Fruit fly (Drosophila melanogaster) whole organism, embryonic: Measurements from ENCODE around the gene Ppm1.
A peak's percentile ranks its signal among the peaks of the same experiment; 100 is the strongest.

ENCODE experiments used
- Abd-B ChIP-seq: fragments of 200-800 bp; sonication (Bioruptor generic); optimal IDR thresholded peaks from 2 replicates; lab custom pipeline; 2018; ENCODE audit warnings: missing biosample characterization, mild to moderate bottlenecking, missing genetic modification characterization, moderate library complexity
- Ada2b ChIP-seq: fragments of 200-800 bp; sonication (Bioruptor generic); IDR thresholded peaks from 2 replicates; pipeline ENCODE4 v1.3.6; 2022; ENCODE audit warnings: missing biosample characterization, missing genetic modification characterization
- Aef1 ChIP-seq: fragments of 200-800 bp; sonication (Bioruptor generic); IDR thresholded peaks from 3 replicates; pipeline ENCODE4 v1.3.6; 2022; ENCODE audit warnings: missing biosample characterization, missing genetic modification characterization
- Bgb ChIP-seq: fragments of 200-800 bp; sonication (Bioruptor generic); IDR thresholded peaks from 2 replicates; pipeline ENCODE4 v1.3.6; 2022; ENCODE audit warnings: missing biosample characterization, missing genetic modification characterization; ENCODE audit not compliant: partially characterized antibody
- CG10274 ChIP-seq: fragments of 200-800 bp; sonication (Bioruptor generic); optimal IDR thresholded peaks from 3 replicates; lab custom pipeline; 2017; ENCODE audit warnings: missing biosample characterization, mild to moderate bottlenecking, missing genetic modification characterization
- CG10565 ChIP-seq: fragments of 200-800 bp; sonication (Bioruptor generic); optimal IDR thresholded peaks from 3 replicates; lab custom pipeline; 2016; ENCODE audit warnings: missing biosample characterization, mild to moderate bottlenecking, missing genetic modification characterization
- CG11504 ChIP-seq: fragments of 200-800 bp; sonication (Bioruptor generic); optimal IDR thresholded peaks from 3 replicates; lab custom pipeline; 2019; ENCODE audit warnings: missing biosample characterization, mild to moderate bottlenecking, missing genetic modification characterization, moderate library complexity
- CG13123 ChIP-seq: fragments of 200-800 bp; sonication (Bioruptor generic); optimal IDR thresholded peaks from 2 replicates; lab custom pipeline; 2016; ENCODE audit warnings: missing biosample characterization, missing genetic modification characterization
- CG15269 ChIP-seq: fragments of 200-800 bp; sonication (Bioruptor generic); optimal IDR thresholded peaks from 2 replicates; lab custom pipeline; 2018; ENCODE audit warnings: missing biosample characterization, mild to moderate bottlenecking, missing genetic modification characterization, moderate library complexity
- CG15514 ChIP-seq: fragments of 200-800 bp; sonication (Bioruptor generic); optimal IDR thresholded peaks from 3 replicates; lab custom pipeline; 2017; ENCODE audit warnings: missing biosample characterization, missing genetic modification characterization, mild to moderate bottlenecking, moderate library complexity, missing genetic modification reagents
- CG16779 ChIP-seq: fragments of 200-800 bp; sonication (Bioruptor generic); IDR thresholded peaks from 2 replicates; pipeline ENCODE4 v1.3.6; 2022; ENCODE audit warnings: missing biosample characterization, missing genetic modification characterization
- CG18011 ChIP-seq: fragments of 200-800 bp; sonication (Bioruptor generic); optimal IDR thresholded peaks from 2 replicates; lab custom pipeline; 2017; ENCODE audit warnings: missing biosample characterization, missing genetic modification characterization, mild to moderate bottlenecking, moderate library complexity, missing genotype
- CG18619 ChIP-seq: fragments of 200-800 bp; sonication (Bioruptor generic); optimal IDR thresholded peaks from 3 replicates; lab custom pipeline; 2017; ENCODE audit warnings: missing biosample characterization, mild to moderate bottlenecking, missing genetic modification characterization
- CG32532 ChIP-seq: fragments of 200-800 bp; sonication (Bioruptor generic); IDR thresholded peaks from 2 replicates; pipeline ENCODE4 v1.3.6; 2022; ENCODE audit warnings: missing biosample characterization, missing genetic modification characterization
- CG34376 ChIP-seq: fragments of 200-800 bp; sonication (Bioruptor generic); optimal IDR thresholded peaks from 2 replicates; lab custom pipeline; 2018; ENCODE audit warnings: missing biosample characterization, mild to moderate bottlenecking, missing genetic modification characterization
- CG6765 ChIP-seq: fragments of 200-800 bp; sonication (Bioruptor generic); optimal IDR thresholded peaks from 3 replicates; lab custom pipeline; 2017; ENCODE audit warnings: missing biosample characterization, mild to moderate bottlenecking, missing genetic modification characterization
- CG6813 ChIP-seq: fragments of 200-800 bp; sonication (Bioruptor generic); optimal IDR thresholded peaks from 2 replicates; lab custom pipeline; 2017; ENCODE audit warnings: missing biosample characterization, missing genetic modification characterization, mild to moderate bottlenecking, moderate library complexity, missing genetic modification reagents
- CG7987 ChIP-seq: fragments of 200-800 bp; sonication (Bioruptor generic); optimal IDR thresholded peaks from 2 replicates; lab custom pipeline; 2018; ENCODE audit warnings: missing biosample characterization, mild to moderate bottlenecking, missing genetic modification characterization, moderate library complexity
- CG9932 ChIP-seq: fragments of 200-800 bp; sonication (Bioruptor generic); IDR thresholded peaks from 2 replicates; pipeline ENCODE4 v1.3.6; 2022; ENCODE audit warnings: missing biosample characterization, missing genetic modification characterization
- Dip2 ChIP-seq: fragments of 200-800 bp; sonication (Bioruptor generic); IDR thresholded peaks from 2 replicates; pipeline ENCODE4 v1.3.6; 2022; ENCODE audit warnings: missing biosample characterization, missing genetic modification characterization
- Dip3 ChIP-seq: fragments of 200-800 bp; sonication (Bioruptor generic); optimal IDR thresholded peaks from 3 replicates; lab custom pipeline; 2016; ENCODE audit warnings: missing biosample characterization, missing genetic modification characterization
- Dll ChIP-seq: fragments of 200-800 bp; sonication (Bioruptor generic); IDR thresholded peaks from 4 replicates; pipeline ENCODE4 v1.3.6; 2022; ENCODE audit warnings: missing biosample characterization, missing genetic modification characterization; ENCODE audit not compliant: partially characterized antibody
- Doc2 ChIP-seq: fragments of 200-800 bp; sonication (Bioruptor generic); IDR thresholded peaks from 2 replicates; pipeline ENCODE4 v1.3.6; 2022; ENCODE audit warnings: missing biosample characterization, missing genetic modification characterization
- Doc3 ChIP-seq: fragments of 200-800 bp; sonication (Bioruptor generic); IDR thresholded peaks from 3 replicates; pipeline ENCODE4 v1.3.6; 2022; ENCODE audit warnings: missing biosample characterization, missing genetic modification characterization; ENCODE audit not compliant: partially characterized antibody
- Dp ChIP-seq: fragments of 200-800 bp; sonication (Bioruptor generic); optimal IDR thresholded peaks from 2 replicates; lab custom pipeline; 2018; ENCODE audit warnings: missing biosample characterization, mild to moderate bottlenecking, missing genetic modification characterization, moderate library complexity
- E2f1 ChIP-seq: fragments of 200-800 bp; sonication (Bioruptor generic); IDR thresholded peaks from 2 replicates; pipeline ENCODE4 v1.3.6; 2022; ENCODE audit warnings: missing biosample characterization, missing genetic modification characterization
- Fer2 ChIP-seq: fragments of 200-800 bp; sonication (Bioruptor generic); optimal IDR thresholded peaks from 2 replicates; lab custom pipeline; 2018; ENCODE audit warnings: missing biosample characterization, mild to moderate bottlenecking, missing genetic modification characterization, moderate library complexity
- Hmr ChIP-seq: fragments of 200-800 bp; sonication (Bioruptor generic); optimal IDR thresholded peaks from 3 replicates; lab custom pipeline; 2017; ENCODE audit warnings: mild to moderate bottlenecking, missing biosample characterization, missing genetic modification reagents, missing genetic modification characterization
- Hr78 ChIP-seq, 2 experiments: fragments of 200-800 bp in 1 of 2; fragments of >200 bp in 1 of 2; sonication (Bioruptor generic) in 1 of 2; optimal IDR thresholded peaks; 2 replicates each; lab custom pipeline; 2017 to 2019; ENCODE audit warnings: missing biosample characterization in 2 of 2, missing genetic modification characterization in 2 of 2, mild to moderate bottlenecking in 1 of 2, moderate library complexity in 1 of 2
- Kr ChIP-seq: fragments of 200-800 bp; sonication (Bioruptor generic); optimal IDR thresholded peaks from 2 replicates; lab custom pipeline; 2017; ENCODE audit warnings: missing biosample characterization, mild to moderate bottlenecking, missing genetic modification characterization
- Nf-YA ChIP-seq: fragments of 200-800 bp; sonication (Bioruptor generic); IDR thresholded peaks from 2 replicates; pipeline ENCODE4 v1.3.6; 2022; ENCODE audit warnings: missing biosample characterization, missing genetic modification characterization
- Pdp1 ChIP-seq, 2 experiments: fragments of 200-800 bp; sonication (Bioruptor generic); optimal IDR thresholded peaks; 3 replicates each; lab custom pipeline; 2016; ENCODE audit warnings: missing biosample characterization in 2 of 2, missing genetic modification characterization in 2 of 2, mild to moderate bottlenecking in 1 of 2, moderate library complexity in 1 of 2
- Side ChIP-seq: fragments of 200-800 bp; sonication (Bioruptor generic); optimal IDR thresholded peaks from 2 replicates; lab custom pipeline; 2016; ENCODE audit warnings: missing biosample characterization, missing genetic modification characterization
- Sox102F ChIP-seq: fragments of 200-800 bp; sonication (Bioruptor generic); optimal IDR thresholded peaks from 2 replicates; lab custom pipeline; 2018; ENCODE audit warnings: missing biosample characterization, mild to moderate bottlenecking, missing genetic modification characterization, moderate library complexity
- TFAM ChIP-seq: fragments of 200-800 bp; sonication (Bioruptor generic); optimal IDR thresholded peaks from 2 replicates; lab custom pipeline; 2017; ENCODE audit warnings: missing biosample characterization, missing genetic modification characterization, inconsistent platforms
- Xbp1 ChIP-seq: fragments of 200-800 bp; sonication (Bioruptor generic); optimal IDR thresholded peaks from 3 replicates; lab custom pipeline; 2016; ENCODE audit warnings: missing biosample characterization, mild to moderate bottlenecking, missing genetic modification characterization
- ara ChIP-seq: fragments of 200-800 bp; sonication (Bioruptor generic); IDR thresholded peaks from 2 replicates; pipeline ENCODE4 v1.3.6; 2022; ENCODE audit warnings: missing biosample characterization, missing genetic modification characterization
- chif ChIP-seq, 2 experiments: fragments of 200-800 bp; sonication (Bioruptor generic); optimal IDR thresholded peaks; 3 replicates each; lab custom pipeline; 2016; ENCODE audit warnings: missing biosample characterization in 2 of 2, missing genetic modification characterization in 2 of 2
- chm ChIP-seq: fragments of 200-800 bp; sonication (Bioruptor generic); IDR thresholded peaks from 2 replicates; pipeline ENCODE4 v1.3.6; 2022; ENCODE audit warnings: missing biosample characterization, missing genetic modification characterization
- dimm ChIP-seq: fragments of 200-800 bp; sonication (Bioruptor generic); IDR thresholded peaks from 2 replicates; pipeline ENCODE4 v1.3.6; 2022; ENCODE audit warnings: missing biosample characterization, missing genetic modification characterization
- esg ChIP-seq: fragments of 200-800 bp; sonication (Bioruptor generic); conservative IDR thresholded peaks from 2 replicates; pipeline ENCODE4 v1.3.6; 2022; ENCODE audit warnings: missing biosample characterization, missing genetic modification characterization
- lilli ChIP-seq: fragments of 200-800 bp; sonication (Bioruptor generic); optimal IDR thresholded peaks from 3 replicates; lab custom pipeline; 2016; ENCODE audit warnings: missing biosample characterization, missing genetic modification characterization
- maf-S ChIP-seq: fragments of 200-800 bp; sonication (Bioruptor generic); optimal IDR thresholded peaks from 2 replicates; lab custom pipeline; 2016; ENCODE audit warnings: missing biosample characterization, missing genetic modification characterization
- ranshi ChIP-seq: fragments of 200-800 bp; sonication (Bioruptor generic); IDR thresholded peaks from 2 replicates; pipeline ENCODE4 v1.3.6; 2022; ENCODE audit warnings: missing biosample characterization, missing genetic modification characterization
- shn ChIP-seq: fragments of 200-800 bp; sonication (Bioruptor generic); optimal IDR thresholded peaks from 3 replicates; lab custom pipeline; 2016; ENCODE audit warnings: missing biosample characterization, missing genetic modification characterization
- sqz ChIP-seq: fragments of 200-800 bp; sonication (Bioruptor generic); optimal IDR thresholded peaks from 3 replicates; lab custom pipeline; 2018; ENCODE audit warnings: missing biosample characterization, mild to moderate bottlenecking, missing genetic modification characterization
- stc ChIP-seq: fragments of 200-800 bp; sonication (Bioruptor generic); IDR thresholded peaks from 2 replicates; pipeline ENCODE4 v1.3.6; 2022; ENCODE audit warnings: missing biosample characterization, missing genetic modification characterization

Ppm1 gene

dm6 chr3L:611639-612611 lies 30.8 kb downstream of the Ppm1 start (continued):
- TF ChIP-seq CG34376 (GFP tag; lab: Kevin White, UChicago), result peak; percentile 76
- peak; percentile 70 for TF ChIP-seq lilli
- peak; percentile 68 for TF ChIP-seq Ada2b
- no peak for TF ChIP-seq Dll (GFP tag; lab: Robert Waterston, UW)
- peak; percentile 73 for TF ChIP-seq Dip3 (GFP tag; lab: Kevin White, UChicago)
- peak; percentile 56 to 61 for TF ChIP-seq Pdp1 (GFP tag; optimal IDR thresholded peaks at IDR 0.05; lab: Kevin White, UChicago)
- peak; percentile 78 for TF ChIP-seq chm (GFP tag; lab: Robert Waterston, UW)
- peak; percentile 85 for TF ChIP-seq CG15269 (tag; lab: Kevin White, UChicago)
- peak; percentile 57 for TF ChIP-seq CG6813 (GFP tag; lab: Kevin White, UChicago)
- TF ChIP-seq stc (GFP tag; lab: Robert Waterston, UW), result peak; percentile 75
- peak; percentile 61 for TF ChIP-seq CG10274 (GFP tag; lab: Kevin White, UChicago)
- peak; percentile 53 for TF ChIP-seq maf-S (GFP tag; lab: Kevin White, UChicago)
- TF ChIP-seq TFAM (GFP tag; lab: Kevin White, UChicago), result no peak
- peak; percentile 59 for TF ChIP-seq shn (GFP tag; lab: Kevin White, UChicago)
- peak; percentile 71 for TF ChIP-seq CG18619 (GFP tag; lab: Kevin White, UChicago)
- TF ChIP-seq E2f1 (GFP tag; lab: Robert Waterston, UW), result peak; percentile 44; the same call in 1 of the 2 replicates
- peak; percentile 76; the same call in 1 of the 2 replicates for TF ChIP-seq CG16779
- peak; percentile 27; the same call in 1 of the 2 replicates for TF ChIP-seq Doc2
- peak; percentile 60 for TF ChIP-seq Xbp1 (GFP tag; lab: Kevin White, UChicago)
- TF ChIP-seq Kr (GFP tag; lab: Kevin White, UChicago), result no peak
- TF ChIP-seq Fer2 (tag; lab: Kevin White, UChicago), result peak; percentile 39
- TF ChIP-seq ara (GFP tag; lab: Robert Waterston, UW), result 0 out of 2 replicates have a peak, but pooled peaks have one; percentile 57
- TF ChIP-seq CG11504, result peak; percentile 65
- peak; percentile 68 for TF ChIP-seq Sox102F (GFP tag; lab: Kevin White, UChicago)
- TF ChIP-seq CG6765 (GFP tag; lab: Kevin White, UChicago), result peak; percentile 68
- TF ChIP-seq CG7987 (GFP tag; lab: Kevin White, UChicago), result peak; percentile 71
- no peak for TF ChIP-seq Hr78 (GFP tag; optimal IDR thresholded peaks at IDR 0.05; lab: Kevin White, UChicago)
- peak; percentile 60; the same call in 1 of the 2 replicates for TF ChIP-seq esg
- TF ChIP-seq CG18011, result peak; percentile 47
- TF ChIP-seq Dp, result no peak
- no peak for TF ChIP-seq CG10565 (GFP tag; lab: Kevin White, UChicago)
- TF ChIP-seq Hmr (GFP tag; lab: Kevin White, UChicago), result peak; percentile 78
- peak; percentile 56 for TF ChIP-seq sqz (GFP tag; lab: Kevin White, UChicago)
- peak; percentile 82 for TF ChIP-seq CG32532 (GFP tag; lab: Robert Waterston, UW)
- peak in 1 of 2 experiments; percentile 21 for TF ChIP-seq chif (GFP tag; optimal IDR thresholded peaks at IDR 0.05; lab: Kevin White, UChicago)
- TF ChIP-seq ranshi (GFP tag; lab: Robert Waterston, UW), result peak; percentile 59
- TF ChIP-seq Doc3 (GFP tag; lab: Robert Waterston, UW), result no peak
- TF ChIP-seq CG15514 (GFP tag; lab: Kevin White, UChicago), result peak; percentile 56
- peak; percentile 73 for TF ChIP-seq Aef1 (GFP tag; lab: Robert Waterston, UW)
- no peak for TF ChIP-seq Dip2 (GFP tag; lab: Robert Waterston, UW)
- TF ChIP-seq Bgb (GFP tag; lab: Robert Waterston, UW), result no peak
- TF ChIP-seq dimm (GFP tag; lab: Robert Waterston, UW), result peak; percentile 57
- TF ChIP-seq Abd-B, result peak; percentile 61
- TF ChIP-seq Side (GFP tag; lab: Kevin White, UChicago), result peak; percentile 42
- TF ChIP-seq Nf-YA (GFP tag; lab: Robert Waterston, UW), result peak; percentile 68
- no peak for TF ChIP-seq CG13123 (GFP tag; lab: Kevin White, UChicago)
- peak; percentile 82 for TF ChIP-seq CG9932 (GFP tag; lab: Robert Waterston, UW)
